Fruit fly (Drosophila melanogaster) S2 (cell line): ENCODE results near the gene CG18178.

Source experiments
- CG8478 ChIP-seq: fragments of >200 bp; optimal IDR thresholded peaks from 2 replicates; lab custom pipeline; 2018
- CTCF ChIP-seq, 2 experiments: fragments of >200 bp; optimal IDR thresholded peaks; 2 replicates each; lab custom pipeline; 2018

DNA sequence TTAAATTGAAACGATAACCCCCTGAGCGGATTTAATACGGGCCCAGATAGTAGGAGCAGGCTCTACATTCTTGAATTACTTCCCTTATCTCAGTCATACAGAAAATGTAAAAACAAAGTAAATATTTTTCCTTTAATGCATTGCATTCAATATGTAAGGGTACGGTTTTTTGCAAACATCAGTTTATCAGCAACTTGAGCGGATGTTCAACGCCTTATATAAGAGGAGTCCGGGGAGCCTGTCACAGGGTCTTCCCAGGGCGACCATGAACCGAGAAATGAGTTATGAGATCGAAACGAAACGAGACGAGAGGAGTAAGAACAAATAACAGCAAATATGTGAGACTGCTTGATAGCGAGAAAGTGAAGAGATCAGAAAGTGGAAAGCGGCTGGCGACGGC lies 2.3 kb downstream of the CG18178 start:
- TF ChIP-seq CTCF (optimal IDR thresholded peaks at IDR 0.05; lab: Kevin White, UChicago) (no peak), CG8478 (lab: Kevin White, UChicago) (no peak)
